Worm (Caenorhabditis elegans) whole organism, L4/young adult: ENCODE results near the gene trpp-4.

Source experiments
- dao-5 ChIP-seq: sonication (generic microtip); optimal IDR thresholded peaks from 2 replicates; lab custom pipeline; 2016; ENCODE audit warnings: missing genotype, missing genetic modification characterization, moderate library complexity, missing compliant biosample characterization
- him-1 ChIP-seq: sonication (generic microtip); optimal IDR thresholded peaks from 2 replicates; lab custom pipeline; 2016; ENCODE audit warnings: missing genotype, missing genetic modification reagents, missing genetic modification characterization, missing compliant biosample characterization

- TF ChIP-seq him-1 (tag; lab: Kevin White, UChicago) = no peak
- no peak for TF ChIP-seq dao-5 (tag; lab: Kevin White, UChicago)
Measured at ce11 chrV:9373473-9373872, 26.7 kb upstream of the trpp-4 start, which contains the start of gene E02C12.8.
